Worm (Caenorhabditis elegans) whole organism, L1 larva: Measurements from ENCODE around the gene cest-9.2.

Experiments
- alr-1 ChIP-seq: fragments of 200-800 bp; sonication (Bioruptor generic); optimal IDR thresholded peaks from 2 replicates; lab custom pipeline; 2018; ENCODE audit warnings: borderline replicate concordance, mild to moderate bottlenecking, missing genetic modification characterization, missing compliant biosample characterization
- ceh-88 ChIP-seq: fragments of 200-800 bp; sonication (Bioruptor generic); IDR thresholded peaks from 2 replicates; pipeline ENCODE4 v1.3.6; 2022; ENCODE audit warnings: missing genetic modification characterization, missing compliant biosample characterization
- elt-3 ChIP-seq, 6 experiments: fragments of 150-350 bp in 1 of 6; sonication (generic microtip); optimal IDR thresholded peaks; 2 replicates each; lab custom pipeline; 2017 to 2018; ENCODE audit warnings: missing biosample characterization in 6 of 6, missing genetic modification characterization in 6 of 6, inconsistent platforms in 1 of 6
- fkh-4 ChIP-seq: sonication (generic microtip); optimal IDR thresholded peaks from 2 replicates; lab custom pipeline; 2016; ENCODE audit warnings: missing compliant biosample characterization, missing genetic modification characterization, borderline replicate concordance
- jun-1 ChIP-seq: fragments of 150-350 bp; optimal IDR thresholded peaks from 2 replicates; lab custom pipeline; 2014; ENCODE audit warnings: missing biosample characterization, missing genetic modification reagents, missing genetic modification characterization
- mdl-1 ChIP-seq, 2 experiments: fragments of 150-350 bp; optimal IDR thresholded peaks; 2 replicates each; lab custom pipeline; 2014 to 2017; ENCODE audit warnings: missing biosample characterization in 2 of 2, missing genetic modification characterization in 2 of 2, inconsistent platforms in 1 of 2
- unc-130 ChIP-seq: fragments of 150-350 bp; optimal IDR thresholded peaks from 2 replicates; lab custom pipeline; 2017; ENCODE audit warnings: missing biosample characterization, missing genetic modification characterization, inconsistent platforms

DNA sequence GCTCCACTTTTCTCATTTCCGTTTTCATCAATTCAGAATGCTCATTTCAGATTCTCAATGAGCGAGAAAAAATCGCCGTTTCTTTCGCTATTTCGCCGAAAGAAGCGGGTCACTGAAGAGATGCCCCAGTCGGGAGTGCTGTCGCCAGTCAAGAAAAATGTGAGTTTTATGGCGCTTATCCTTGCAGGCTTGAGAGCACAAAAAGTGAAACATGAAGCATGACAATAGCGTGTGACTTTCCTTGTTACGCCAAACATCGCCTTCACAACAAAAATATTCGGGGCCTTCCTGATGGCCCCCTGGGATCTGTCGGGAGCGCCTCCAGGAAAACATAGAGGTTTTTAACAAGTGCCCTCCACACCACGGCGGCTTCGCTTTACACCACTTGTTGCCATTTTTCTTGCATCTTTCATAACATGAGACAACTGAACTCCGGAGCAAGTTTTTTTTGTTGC is 34.7 kb downstream of the cest-9.2 start, which contains the start of gene E01G6.2:
- no peak for TF ChIP-seq jun-1 (tag; lab: Kevin White, UChicago)
- no peak for TF ChIP-seq unc-130
- no peak for TF ChIP-seq ceh-88 (GFP tag; lab: Robert Waterston, UW)
- TF ChIP-seq elt-3 (tag; optimal IDR thresholded peaks at IDR 0.05; lab: Kevin White, UChicago) = no peak
- TF ChIP-seq mdl-1 (tag; optimal IDR thresholded peaks at IDR 0.05; lab: Kevin White, UChicago) = no peak
- TF ChIP-seq fkh-4 (tag; lab: Kevin White, UChicago) = no peak
- no peak for TF ChIP-seq alr-1 (tag; lab: Kevin White, UChicago)
